Worm (Caenorhabditis elegans): ENCODE results near the gene unc-64.
"Not testable (repeated sequence)": the region's sequence is repeated elsewhere in the genome, so short reads cannot be mapped to it uniquely, and the experiment has no call there.

DNA sequence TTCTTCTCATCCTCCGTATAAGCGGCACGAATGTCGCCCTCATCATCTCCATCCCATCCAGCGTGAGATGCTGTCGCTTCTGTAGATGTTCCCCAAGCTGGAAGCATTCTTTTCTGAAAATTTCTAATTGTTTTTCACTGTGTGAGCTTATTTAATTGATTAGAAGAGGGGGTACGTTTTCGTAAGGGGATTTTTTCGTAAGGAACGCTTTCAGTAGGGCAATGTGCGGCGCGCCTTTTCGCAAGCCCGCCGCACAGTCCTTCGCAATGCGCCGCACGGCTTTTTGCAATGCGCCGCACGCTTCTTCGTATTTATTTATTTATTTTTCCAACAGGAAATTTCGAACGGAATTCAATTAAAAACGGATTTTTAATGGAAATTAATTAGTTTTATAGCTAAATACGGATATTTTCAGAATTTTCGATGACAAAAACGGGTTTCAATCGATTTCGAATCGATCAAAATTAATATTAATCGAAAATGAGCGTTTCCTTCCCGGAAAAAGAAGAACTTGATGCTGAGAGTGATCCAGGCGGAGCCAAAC, 16.0 kb downstream of the unc-64 start, which contains the start of gene set-25:
- TF ChIP-seq fkh-3 (tag; optimal IDR thresholded peaks at IDR 0.05); attf-6 (GFP tag; IDR thresholded peaks at IDR 0.05); lsl-1 (GFP tag; optimal IDR thresholded peaks at IDR 0.05); unc-62 (GFP tag; optimal IDR thresholded peaks at IDR 0.05); ama-1 (optimal IDR thresholded peaks at IDR 0.05); ama-1 (GFP tag; optimal IDR thresholded peaks at IDR 0.05): not testable (repeated sequence)
- 0 out of 2 replicates have a peak, but pooled peaks have one; percentile 17 for TF ChIP-seq hmg-1.2 (GFP tag; IDR thresholded peaks at IDR 0.05)
